Worm (Caenorhabditis elegans) whole organism, L2 larva: ENCODE results near the gene T28C6.8.

ENCODE experiments used
- C34F6.9 ChIP-seq: fragments of 150-350 bp; optimal IDR thresholded peaks from 2 replicates; lab custom pipeline; 2014; ENCODE audit warnings: missing biosample characterization, missing genetic modification characterization
- ama-1 ChIP-seq: fragments of 150-350 bp; optimal IDR thresholded peaks from 2 replicates; lab custom pipeline; 2018; ENCODE audit warnings: inconsistent platforms
- blmp-1 ChIP-seq: sonication (generic microtip); optimal IDR thresholded peaks from 2 replicates; lab custom pipeline; 2017; ENCODE audit warnings: missing genetic modification characterization, mild to moderate bottlenecking, missing compliant biosample characterization, antibody characterized with exemption, moderate library complexity; ENCODE audit not compliant: insufficient read depth
- ceh-16 ChIP-seq: fragments of 150-350 bp; optimal IDR thresholded peaks from 2 replicates; lab custom pipeline; 2014; ENCODE audit warnings: missing biosample characterization, missing genetic modification characterization
- gmeb-1 ChIP-seq: fragments of 150-350 bp; optimal IDR thresholded peaks from 2 replicates; lab custom pipeline; 2014; ENCODE audit warnings: missing biosample characterization, missing genetic modification characterization
- lin-13 ChIP-seq: fragments of 150-350 bp; optimal IDR thresholded peaks from 2 replicates; lab custom pipeline; 2014; ENCODE audit warnings: missing biosample characterization, missing genetic modification reagents, missing genetic modification characterization
- nhr-12 ChIP-seq: fragments of 150-350 bp; optimal IDR thresholded peaks from 2 replicates; lab custom pipeline; 2014; ENCODE audit warnings: missing biosample characterization, missing genetic modification characterization
- nhr-25 ChIP-seq: fragments of 150-350 bp; sonication (generic microtip); optimal IDR thresholded peaks from 3 replicates; lab custom pipeline; 2014; ENCODE audit warnings: missing biosample characterization, missing genetic modification characterization
- nhr-77 ChIP-seq: fragments of 150-350 bp; optimal IDR thresholded peaks from 2 replicates; lab custom pipeline; 2014; ENCODE audit warnings: missing biosample characterization, missing genetic modification characterization
- snpc-4 ChIP-seq: fragments of 150-350 bp; optimal IDR thresholded peaks from 2 replicates; lab custom pipeline; 2014; ENCODE audit warnings: missing biosample characterization, missing genetic modification characterization
- unc-62 ChIP-seq: fragments of 150-350 bp; optimal IDR thresholded peaks from 2 replicates; lab custom pipeline; 2014; ENCODE audit warnings: missing biosample characterization, missing genetic modification reagents, missing genetic modification characterization

- TF ChIP-seq nhr-25 (tag; lab: Kevin White, UChicago) (no peak), C34F6.9 (tag; lab: Kevin White, UChicago) (no peak), ama-1 (no peak), gmeb-1 (tag; lab: Kevin White, UChicago) (no peak), nhr-77 (tag; lab: Kevin White, UChicago) (no peak), snpc-4 (tag; lab: Kevin White, UChicago) (no peak), nhr-12 (tag; lab: Kevin White, UChicago) (no peak), ceh-16 (tag; lab: Kevin White, UChicago) (no peak), blmp-1 (no peak), unc-62 (GFP tag; lab: Kevin White, UChicago) (no peak), lin-13 (GFP tag; lab: Kevin White, UChicago) (no peak)
These were observed 32.3 kb downstream of the T28C6.8 start, which contains the start of gene clec-182 for ce11 chrIV:8798255-8798654.
